Fruit fly (Drosophila melanogaster) whole organism, pupa: ENCODE data around the gene CG46394.

Experiments used
- CG34367 ChIP-seq: fragments of 200-800 bp; sonication (Bioruptor generic); optimal IDR thresholded peaks from 2 replicates; lab custom pipeline; 2018; ENCODE audit warnings: missing biosample characterization, mild to moderate bottlenecking, missing genetic modification characterization
- CG8159 ChIP-seq: fragments of 200-800 bp; sonication (Bioruptor generic); optimal IDR thresholded peaks from 3 replicates; lab custom pipeline; 2018; ENCODE audit warnings: missing biosample characterization, mild to moderate bottlenecking, missing genetic modification characterization, moderate library complexity
- CG8301 ChIP-seq: fragments of 200-800 bp; sonication (Bioruptor generic); optimal IDR thresholded peaks from 2 replicates; lab custom pipeline; 2018; ENCODE audit warnings: missing biosample characterization, mild to moderate bottlenecking, missing genetic modification characterization

DNA sequence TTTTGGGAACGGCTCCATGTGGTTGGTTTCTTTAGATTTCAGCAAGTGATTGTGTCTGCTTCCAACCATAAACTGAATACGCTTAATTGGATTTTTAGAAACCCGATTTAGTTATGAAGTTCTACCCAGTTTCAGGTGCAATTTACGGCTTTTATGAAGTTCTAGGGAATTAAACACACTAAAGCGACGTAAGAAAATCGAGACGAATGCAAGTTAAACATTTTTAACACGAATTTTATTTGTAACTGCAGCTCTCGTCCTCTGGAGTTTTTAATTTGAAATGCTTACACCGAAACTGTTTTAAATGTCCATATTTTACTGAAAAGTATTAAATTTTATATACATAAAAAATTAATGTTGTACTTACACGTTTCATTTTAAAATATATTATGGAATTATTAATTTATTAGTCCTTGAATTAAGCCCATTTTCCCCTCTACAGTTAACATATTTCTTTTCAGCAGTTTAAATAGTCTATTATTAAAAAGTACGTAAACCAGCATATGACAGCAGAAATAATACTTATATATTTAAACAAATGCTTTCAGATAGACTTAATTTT is 36.1 kb upstream of the CG46394 start, which contains the start of the genes CG46412 and CG33267:
- no peak for TF ChIP-seq CG34367 (tag; lab: Kevin White, UChicago)
- TF ChIP-seq CG8159: no peak
- TF ChIP-seq CG8301 (tag; lab: Kevin White, UChicago): no peak
